Fruit fly (Drosophila melanogaster) whole organism, adult: ENCODE measurements around the gene PH4alphaMP.

ENCODE experiments used
- CG11617 ChIP-seq: fragments of 200-800 bp; sonication (Bioruptor generic); optimal IDR thresholded peaks from 2 replicates; lab custom pipeline; 2017; ENCODE audit warnings: mild to moderate bottlenecking, missing biosample characterization, missing genetic modification reagents, missing genetic modification characterization
- CG12768 ChIP-seq: fragments of 200-800 bp; sonication (Bioruptor generic); optimal IDR thresholded peaks from 2 replicates; lab custom pipeline; 2017; ENCODE audit warnings: missing biosample characterization, missing genetic modification characterization, mild to moderate bottlenecking, moderate library complexity, missing genetic modification reagents
- CG14711 ChIP-seq: fragments of 200-800 bp; sonication (Bioruptor generic); optimal IDR thresholded peaks from 2 replicates; lab custom pipeline; 2018; ENCODE audit warnings: missing biosample characterization, mild to moderate bottlenecking, missing genetic modification characterization, moderate library complexity
- CG1620 ChIP-seq: fragments of 200-800 bp; sonication (Bioruptor generic); optimal IDR thresholded peaks from 2 replicates; lab custom pipeline; 2016; ENCODE audit warnings: missing biosample characterization, missing genetic modification characterization
- CG33017 ChIP-seq: fragments of 200-800 bp; sonication (Bioruptor generic); optimal IDR thresholded peaks from 2 replicates; lab custom pipeline; 2018; ENCODE audit warnings: missing biosample characterization, mild to moderate bottlenecking, missing genetic modification characterization, moderate library complexity
- CG5204 ChIP-seq: fragments of 200-800 bp; sonication (Bioruptor generic); optimal IDR thresholded peaks from 2 replicates; lab custom pipeline; 2016; ENCODE audit warnings: missing biosample characterization, missing genetic modification characterization
- CG7045 ChIP-seq: fragments of 200-800 bp; sonication (Bioruptor generic); optimal IDR thresholded peaks from 2 replicates; lab custom pipeline; 2017; ENCODE audit warnings: missing biosample characterization, mild to moderate bottlenecking, missing genetic modification characterization
- CG7101 ChIP-seq: fragments of 200-800 bp; sonication (Bioruptor generic); optimal IDR thresholded peaks from 2 replicates; lab custom pipeline; 2018; ENCODE audit warnings: missing biosample characterization, mild to moderate bottlenecking, missing genetic modification characterization, moderate library complexity
- Clk ChIP-seq: fragments of 200-800 bp; sonication (Bioruptor generic); optimal IDR thresholded peaks from 2 replicates; lab custom pipeline; 2017; ENCODE audit warnings: missing biosample characterization, missing genetic modification characterization
- Crg-1 ChIP-seq: fragments of 200-800 bp; sonication (Bioruptor generic); optimal IDR thresholded peaks from 2 replicates; lab custom pipeline; 2016; ENCODE audit warnings: missing biosample characterization, missing genetic modification characterization
- Hr96 ChIP-seq: fragments of 200-800 bp; sonication (Bioruptor generic); optimal IDR thresholded peaks from 2 replicates; lab custom pipeline; 2016; ENCODE audit warnings: missing biosample characterization, missing genetic modification characterization
- Mnt ChIP-seq: fragments of 200-800 bp; sonication (Bioruptor generic); optimal IDR thresholded peaks from 2 replicates; lab custom pipeline; 2016; ENCODE audit warnings: missing biosample characterization, mild to moderate bottlenecking, missing genetic modification characterization
- bab1 ChIP-seq: fragments of 200-800 bp; sonication (Bioruptor generic); optimal IDR thresholded peaks from 3 replicates; lab custom pipeline; 2019; ENCODE audit warnings: missing biosample characterization, mild to moderate bottlenecking, missing genetic modification characterization, moderate library complexity
- cic ChIP-seq: fragments of 200-800 bp; sonication (Bioruptor generic); optimal IDR thresholded peaks from 2 replicates; lab custom pipeline; 2017; ENCODE audit warnings: missing biosample characterization, mild to moderate bottlenecking, missing genetic modification characterization, moderate library complexity
- cnc ChIP-seq, 2 experiments: fragments of >200 bp; optimal IDR thresholded peaks; 2 replicates each; lab custom pipeline; 2017
- kay ChIP-seq: fragments of 200-800 bp; sonication (Bioruptor generic); peaks from one replicate; lab custom pipeline; 2016; ENCODE audit warnings: missing biosample characterization, missing genetic modification characterization, borderline replicate concordance
- ovo ChIP-seq: fragments of 200-800 bp; sonication (Bioruptor generic); optimal IDR thresholded peaks from 2 replicates; lab custom pipeline; 2016; ENCODE audit warnings: missing biosample characterization, missing genetic modification characterization
- pad ChIP-seq: fragments of 200-800 bp; sonication (Bioruptor generic); optimal IDR thresholded peaks from 3 replicates; lab custom pipeline; 2017; ENCODE audit warnings: missing biosample characterization, missing genetic modification characterization, mild to moderate bottlenecking, moderate library complexity, missing genetic modification reagents
- tj ChIP-seq: fragments of 200-800 bp; sonication (Bioruptor generic); optimal IDR thresholded peaks from 3 replicates; lab custom pipeline; 2017; ENCODE audit warnings: missing biosample characterization, mild to moderate bottlenecking, missing genetic modification characterization, moderate library complexity
- toe ChIP-seq: fragments of 200-800 bp; sonication (Bioruptor generic); optimal IDR thresholded peaks from 2 replicates; lab custom pipeline; 2016; ENCODE audit warnings: missing biosample characterization, missing genetic modification characterization

The PH4alphaMP gene

dm6 chr3R:30503406-30503805 is 7.5 kb upstream of the PH4alphaMP start, which contains the start of gene CG31371:
CG31371 (minus strand) TSS chr3R:30503506.
- no peak for TF ChIP-seq Crg-1 (GFP tag; lab: Kevin White, UChicago)
- no peak for TF ChIP-seq CG12768 (GFP tag; lab: Kevin White, UChicago)
- no peak for TF ChIP-seq cic (GFP tag; lab: Kevin White, UChicago)
- TF ChIP-seq CG7101, result no peak
- TF ChIP-seq CG33017, result no peak
- TF ChIP-seq ovo (GFP tag; lab: Kevin White, UChicago), result no peak
- TF ChIP-seq CG1620, result no peak
- TF ChIP-seq CG5204 (GFP tag; lab: Kevin White, UChicago), result no peak
- TF ChIP-seq Clk (GFP tag; lab: Kevin White, UChicago), result no peak
- no peak for TF ChIP-seq kay (GFP tag; lab: Kevin White, UChicago)
- TF ChIP-seq pad (GFP tag; lab: Kevin White, UChicago), result no peak
- TF ChIP-seq toe (GFP tag; lab: Kevin White, UChicago), result no peak
- TF ChIP-seq bab1 (GFP tag; lab: Kevin White, UChicago), result no peak
- no peak for TF ChIP-seq CG14711 (tag; lab: Kevin White, UChicago)
- no peak for TF ChIP-seq cnc (optimal IDR thresholded peaks at IDR 0.05; lab: Kevin White, UChicago)
- TF ChIP-seq Mnt (GFP tag; lab: Kevin White, UChicago), result no peak
- TF ChIP-seq Hr96 (GFP tag; lab: Kevin White, UChicago), result no peak

- TF ChIP-seq cnc (optimal IDR thresholded peaks at IDR 0.05; lab: Kevin White, UChicago) (no peak), cic (GFP tag; lab: Kevin White, UChicago) (no peak), CG33017 (no peak), ovo (GFP tag; lab: Kevin White, UChicago) (no peak), CG5204 (GFP tag; lab: Kevin White, UChicago) (no peak), pad (GFP tag; lab: Kevin White, UChicago) (no peak), Mnt (GFP tag; lab: Kevin White, UChicago) (no peak), CG14711 (tag; lab: Kevin White, UChicago) (no peak), tj (GFP tag; lab: Kevin White, UChicago) (no peak)
These were observed 5.2 kb upstream of the PH4alphaMP start for dm6 chr3R:30501174-30501573.

dm6 chr3R:30500226-30500625 is 4.3 kb upstream of the PH4alphaMP start, which contains the start of gene PH4alphaNE1:
PH4alphaNE1 (minus strand) TSS chr3R:30500326.
- no peak for TF ChIP-seq toe (GFP tag; lab: Kevin White, UChicago)
- TF ChIP-seq CG14711 (tag; lab: Kevin White, UChicago), result no peak
- no peak for TF ChIP-seq Hr96 (GFP tag; lab: Kevin White, UChicago)
- TF ChIP-seq CG7101, result no peak
- TF ChIP-seq CG12768 (GFP tag; lab: Kevin White, UChicago), result no peak
- TF ChIP-seq cic (GFP tag; lab: Kevin White, UChicago), result no peak
- no peak for TF ChIP-seq cnc (optimal IDR thresholded peaks at IDR 0.05; lab: Kevin White, UChicago)
- no peak for TF ChIP-seq CG1620
- TF ChIP-seq bab1 (GFP tag; lab: Kevin White, UChicago), result no peak
- TF ChIP-seq Clk (GFP tag; lab: Kevin White, UChicago), result no peak
- TF ChIP-seq pad (GFP tag; lab: Kevin White, UChicago), result no peak
- no peak for TF ChIP-seq CG5204 (GFP tag; lab: Kevin White, UChicago)
- TF ChIP-seq ovo (GFP tag; lab: Kevin White, UChicago), result no peak
- TF ChIP-seq CG11617 (GFP tag; lab: Kevin White, UChicago), result no peak
- TF ChIP-seq Mnt (GFP tag; lab: Kevin White, UChicago), result no peak
- TF ChIP-seq kay (GFP tag; lab: Kevin White, UChicago), result no peak
- no peak for TF ChIP-seq CG33017

- TF ChIP-seq CG7045 (GFP tag; lab: Kevin White, UChicago), result no peak
- no peak for TF ChIP-seq CG5204 (GFP tag; lab: Kevin White, UChicago)
- no peak for TF ChIP-seq Crg-1 (GFP tag; lab: Kevin White, UChicago)
- no peak for TF ChIP-seq CG14711 (tag; lab: Kevin White, UChicago)
- no peak for TF ChIP-seq Hr96 (GFP tag; lab: Kevin White, UChicago)
- TF ChIP-seq cnc (optimal IDR thresholded peaks at IDR 0.05; lab: Kevin White, UChicago), result no peak
- no peak for TF ChIP-seq CG12768 (GFP tag; lab: Kevin White, UChicago)
- no peak for TF ChIP-seq CG33017
- no peak for TF ChIP-seq cic (GFP tag; lab: Kevin White, UChicago)
- TF ChIP-seq CG11617 (GFP tag; lab: Kevin White, UChicago), result no peak
- TF ChIP-seq ovo (GFP tag; lab: Kevin White, UChicago), result no peak
- no peak for TF ChIP-seq tj (GFP tag; lab: Kevin White, UChicago)
- TF ChIP-seq kay (GFP tag; lab: Kevin White, UChicago), result no peak
- no peak for TF ChIP-seq Clk (GFP tag; lab: Kevin White, UChicago)
These were observed 6.2 kb downstream of the PH4alphaMP start, which contains the start of gene PH4alphaSG2 for dm6 chr3R:30489797-30490196. PH4alphaSG2 (plus strand) TSS chr3R:30490074.

dm6 chr3R:30488663-30489062 is 7.3 kb downstream of the PH4alphaMP start, which contains the start of gene Jon99Fi:
Jon99Fi (plus strand) TSS chr3R:30488963.
- TF ChIP-seq Hr96 (GFP tag; lab: Kevin White, UChicago) (no peak), CG11617 (GFP tag; lab: Kevin White, UChicago) (no peak), kay (GFP tag; lab: Kevin White, UChicago) (no peak), CG33017 (no peak), ovo (GFP tag; lab: Kevin White, UChicago) (no peak), Clk (GFP tag; lab: Kevin White, UChicago) (no peak), CG14711 (tag; lab: Kevin White, UChicago) (no peak), Crg-1 (GFP tag; lab: Kevin White, UChicago) (no peak), toe (GFP tag; lab: Kevin White, UChicago) (no peak)

- TF ChIP-seq ovo (GFP tag; lab: Kevin White, UChicago), result no peak
- TF ChIP-seq cnc (optimal IDR thresholded peaks at IDR 0.05; lab: Kevin White, UChicago), result no peak
- TF ChIP-seq bab1 (GFP tag; lab: Kevin White, UChicago), result no peak
- TF ChIP-seq CG7045 (GFP tag; lab: Kevin White, UChicago), result no peak
- TF ChIP-seq CG33017, result no peak
- TF ChIP-seq cic (GFP tag; lab: Kevin White, UChicago), result no peak
- no peak for TF ChIP-seq CG11617 (GFP tag; lab: Kevin White, UChicago)
- no peak for TF ChIP-seq Mnt (GFP tag; lab: Kevin White, UChicago)
- no peak for TF ChIP-seq CG14711 (tag; lab: Kevin White, UChicago)
- TF ChIP-seq pad (GFP tag; lab: Kevin White, UChicago), result no peak
- no peak for TF ChIP-seq CG12768 (GFP tag; lab: Kevin White, UChicago)
- no peak for TF ChIP-seq Clk (GFP tag; lab: Kevin White, UChicago)
- no peak for TF ChIP-seq CG1620
These were observed 8.1 kb downstream of the PH4alphaMP start, which contains the start of gene Jon99Fii for dm6 chr3R:30487828-30488227. Jon99Fii (minus strand) TSS chr3R:30487928.
